Worm (Caenorhabditis elegans) whole organism, midembryonic: ENCODE data around the gene C04F5.2.

Experiments used
- T22C8.4 ChIP-seq: fragments of 200-800 bp; sonication (Bioruptor generic); IDR thresholded peaks from 2 replicates; pipeline ENCODE4 v1.3.6; 2022; ENCODE audit warnings: missing genetic modification characterization, missing compliant biosample characterization
- cog-1 ChIP-seq: sonication (generic microtip); optimal IDR thresholded peaks from 2 replicates; lab custom pipeline; 2016; ENCODE audit warnings: missing genetic modification characterization, missing compliant biosample characterization
- flt-1 ChIP-seq: fragments of 200-800 bp; sonication (Bioruptor generic); IDR thresholded peaks from 2 replicates; pipeline ENCODE4 v1.3.6; 2022; ENCODE audit warnings: missing genetic modification characterization, missing compliant biosample characterization
- klf-2 ChIP-seq: fragments of 200-800 bp; sonication (Bioruptor generic); conservative IDR thresholded peaks from 2 replicates; pipeline ENCODE4 v1.3.6; 2022; ENCODE audit warnings: missing genetic modification reagents, missing genetic modification characterization, missing compliant biosample characterization
- med-1 ChIP-seq: sonication (generic microtip); optimal IDR thresholded peaks from 2 replicates; lab custom pipeline; 2017; ENCODE audit warnings: missing genetic modification characterization, mild to moderate bottlenecking, missing compliant biosample characterization, antibody characterized with exemption, missing genetic modification reagents; ENCODE audit not compliant: insufficient read depth
- ref-1 ChIP-seq: fragments of 200-800 bp; sonication (Bioruptor generic); conservative IDR thresholded peaks from 2 replicates; pipeline ENCODE4 v1.3.6; 2022; ENCODE audit warnings: missing genetic modification reagents, missing genetic modification characterization, missing compliant biosample characterization
- tab-1 ChIP-seq: fragments of 200-800 bp; sonication (Bioruptor generic); IDR thresholded peaks from 2 replicates; pipeline ENCODE4 v1.3.6; 2022; ENCODE audit warnings: missing genetic modification characterization, missing compliant biosample characterization
- ztf-23 ChIP-seq: fragments of 200-800 bp; sonication (Bioruptor generic); IDR thresholded peaks from 2 replicates; pipeline ENCODE4 v1.3.6; 2022; ENCODE audit warnings: missing genetic modification reagents, missing genetic modification characterization, missing compliant biosample characterization
- ztf-29 ChIP-seq: fragments of 200-800 bp; sonication (Bioruptor generic); IDR thresholded peaks from 2 replicates; pipeline ENCODE4 v1.3.6; 2022; ENCODE audit warnings: missing genetic modification reagents, missing genetic modification characterization, missing compliant biosample characterization

The C04F5.2 gene

DNA sequence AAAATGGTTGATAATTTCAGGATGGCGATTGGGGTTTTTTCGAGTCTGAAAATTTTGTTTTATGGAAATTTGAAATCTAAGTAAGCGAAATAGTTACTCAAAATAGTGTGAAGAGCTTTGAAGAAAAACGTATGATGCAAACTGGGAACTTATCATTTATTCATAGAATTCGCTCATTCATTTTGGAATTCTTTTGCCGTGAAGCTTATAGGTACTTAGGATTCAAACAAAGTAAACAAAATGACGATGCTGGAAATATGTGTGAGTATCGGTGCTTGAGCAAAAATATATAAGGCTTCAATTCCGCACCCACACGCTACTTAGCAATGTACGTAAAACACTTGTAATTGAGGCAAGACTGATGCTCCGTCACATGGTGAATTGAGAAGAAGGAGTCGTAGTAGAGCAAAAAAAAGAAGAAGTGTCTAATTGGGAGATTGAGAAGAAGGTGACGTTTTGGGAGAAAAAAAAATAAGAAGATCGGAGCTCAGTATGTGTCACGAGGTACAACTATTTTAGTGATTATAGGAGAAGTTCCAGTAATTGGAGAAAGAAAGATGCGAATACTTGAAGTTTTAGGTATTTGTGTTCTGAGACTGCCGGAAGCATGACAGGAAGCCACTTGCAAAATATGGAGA is 7.3 kb downstream of the C04F5.2 start, which contains the start of gene glb-32:
glb-32 (minus strand) TSS at position 51 of the 638 bp plus-strand sequence.
- TF ChIP-seq cog-1 (tag; lab: Kevin White, UChicago) (no peak), tab-1 (GFP tag; lab: Robert Waterston, UW) (no peak), med-1 (GFP tag; lab: Kevin White, UChicago) (no peak), klf-2 (GFP tag; lab: Robert Waterston, UW) (no peak)

DNA sequence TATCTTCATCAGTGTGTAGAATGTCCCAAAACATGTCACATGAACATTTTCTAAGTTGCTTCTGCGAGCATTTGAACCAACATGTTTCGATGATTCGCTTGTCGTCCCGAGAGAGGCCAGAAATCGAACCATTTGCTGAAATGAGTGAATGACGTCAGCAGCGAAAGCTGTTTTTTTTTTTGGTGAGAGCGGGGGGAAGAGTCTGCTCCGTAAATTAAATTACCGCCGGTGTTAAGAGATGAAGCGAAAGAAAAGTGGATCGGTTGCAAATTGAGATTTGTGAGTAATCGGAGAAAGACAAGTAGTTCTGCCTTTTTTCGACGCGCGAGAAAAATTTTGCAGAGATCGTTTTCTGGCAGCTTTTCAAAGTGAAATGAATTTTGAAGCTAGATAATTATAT is 8.6 kb downstream of the C04F5.2 start:
- TF ChIP-seq med-1 (GFP tag; lab: Kevin White, UChicago) (no peak), klf-2 (GFP tag; lab: Robert Waterston, UW) (no peak), T22C8.4 (no peak), cog-1 (tag; lab: Kevin White, UChicago) (no peak), ztf-23 (no peak), flt-1 (GFP tag; lab: Robert Waterston, UW) (no peak), ref-1 (GFP tag; lab: Robert Waterston, UW) (no peak), ztf-29 (GFP tag; lab: Robert Waterston, UW) (no peak), tab-1 (GFP tag; lab: Robert Waterston, UW) (no peak)

DNA sequence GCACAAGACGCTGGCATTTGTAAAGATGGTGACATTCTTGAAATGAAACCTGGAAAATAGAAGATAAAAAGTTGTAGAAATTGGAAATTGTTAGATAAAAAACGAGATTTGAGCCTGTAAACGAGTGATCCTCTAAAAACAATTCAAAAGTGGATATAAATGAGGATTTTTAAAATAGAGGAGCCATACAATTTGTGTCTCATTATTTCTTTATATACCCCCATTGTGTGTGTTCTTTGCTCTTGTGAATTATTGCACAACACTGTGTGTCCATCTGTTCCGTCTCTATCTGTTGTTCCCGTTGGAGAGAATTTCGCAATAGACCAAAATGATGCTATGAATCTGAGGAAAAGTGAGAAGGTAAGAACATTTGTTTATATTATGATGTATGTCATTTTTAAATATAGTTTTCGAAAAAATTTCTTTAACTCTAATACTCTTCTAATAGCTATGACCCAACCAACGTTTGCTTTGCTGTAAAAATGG is 10.0 kb downstream of the C04F5.2 start, which contains the start of gene Y58A7A.5:
Y58A7A.5 (minus strand) TSS at position 51 of the 486 bp plus-strand sequence.
- no peak for TF ChIP-seq ztf-29 (GFP tag; lab: Robert Waterston, UW)
- TF ChIP-seq tab-1 (GFP tag; lab: Robert Waterston, UW) = no peak
- no peak for TF ChIP-seq klf-2 (GFP tag; lab: Robert Waterston, UW)
- TF ChIP-seq T22C8.4 = no peak
- no peak for TF ChIP-seq cog-1 (tag; lab: Kevin White, UChicago)
- TF ChIP-seq ref-1 (GFP tag; lab: Robert Waterston, UW) = no peak
- TF ChIP-seq med-1 (GFP tag; lab: Kevin White, UChicago) = no peak
- no peak for TF ChIP-seq flt-1 (GFP tag; lab: Robert Waterston, UW)
- TF ChIP-seq ztf-23 = no peak

DNA sequence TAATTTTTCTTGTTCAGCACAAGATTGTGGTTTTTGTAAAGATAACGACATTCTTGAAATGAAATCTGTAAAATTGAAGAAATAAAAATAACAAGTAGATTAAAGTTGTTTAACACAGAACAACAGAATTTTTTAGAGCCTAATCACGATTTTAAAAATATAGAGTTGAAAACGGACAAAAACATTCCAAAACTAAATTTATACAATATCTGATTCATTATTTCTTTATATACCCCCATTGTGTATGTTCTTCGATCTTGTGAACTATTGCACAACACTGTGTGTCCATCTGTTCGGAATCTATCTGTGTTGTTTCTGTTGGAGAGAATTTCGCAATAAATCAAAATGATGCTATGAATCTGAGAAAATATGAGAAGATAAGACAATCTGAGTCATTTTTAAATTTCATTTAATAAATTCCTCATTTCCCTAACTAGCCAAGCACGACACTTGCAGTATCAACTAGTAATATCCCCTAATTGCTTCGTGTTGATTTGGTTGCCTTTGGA is 11.9 kb downstream of the C04F5.2 start, which contains the start of gene Y58A7A.4:
Y58A7A.4 (minus strand) TSS at position 51 of the 509 bp plus-strand sequence.
- TF ChIP-seq med-1 (GFP tag; lab: Kevin White, UChicago) (no peak), klf-2 (GFP tag; lab: Robert Waterston, UW) (no peak), ztf-29 (GFP tag; lab: Robert Waterston, UW) (no peak), ztf-23 (no peak), T22C8.4 (no peak), cog-1 (tag; lab: Kevin White, UChicago) (no peak), flt-1 (GFP tag; lab: Robert Waterston, UW) (no peak), tab-1 (GFP tag; lab: Robert Waterston, UW) (no peak), ref-1 (GFP tag; lab: Robert Waterston, UW) (no peak)

DNA sequence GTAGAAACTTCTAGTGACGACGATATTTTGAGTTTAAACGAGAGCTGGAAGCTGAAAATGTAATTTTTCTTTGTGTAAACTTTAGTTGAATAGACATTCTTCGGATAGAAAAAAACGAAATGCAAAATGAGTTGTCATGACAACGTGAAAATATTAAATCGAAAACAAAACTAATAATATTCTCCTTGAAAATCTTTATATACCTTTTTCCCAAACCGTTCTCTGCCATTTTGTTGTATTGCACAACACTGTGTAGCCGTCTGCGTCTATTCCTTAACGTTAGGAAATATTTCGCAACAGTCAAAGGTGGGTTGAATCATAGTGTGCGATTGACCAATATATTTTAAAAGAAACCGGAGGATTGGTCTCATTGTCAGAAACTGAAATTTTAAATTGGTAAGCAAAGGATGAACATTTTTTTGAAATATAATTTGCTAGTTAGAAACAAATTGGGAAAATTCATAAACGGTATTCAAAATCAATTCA is 16.0 kb downstream of the C04F5.2 start, which contains the start of gene Y58A7A.3:
Y58A7A.3 (minus strand) TSS at position 51 of the 486 bp plus-strand sequence.
- TF ChIP-seq ref-1 (GFP tag; lab: Robert Waterston, UW) (no peak), klf-2 (GFP tag; lab: Robert Waterston, UW) (no peak), ztf-23 (no peak), T22C8.4 (no peak), flt-1 (GFP tag; lab: Robert Waterston, UW) (no peak), med-1 (GFP tag; lab: Kevin White, UChicago) (no peak), cog-1 (tag; lab: Kevin White, UChicago) (no peak), ztf-29 (GFP tag; lab: Robert Waterston, UW) (no peak)

DNA sequence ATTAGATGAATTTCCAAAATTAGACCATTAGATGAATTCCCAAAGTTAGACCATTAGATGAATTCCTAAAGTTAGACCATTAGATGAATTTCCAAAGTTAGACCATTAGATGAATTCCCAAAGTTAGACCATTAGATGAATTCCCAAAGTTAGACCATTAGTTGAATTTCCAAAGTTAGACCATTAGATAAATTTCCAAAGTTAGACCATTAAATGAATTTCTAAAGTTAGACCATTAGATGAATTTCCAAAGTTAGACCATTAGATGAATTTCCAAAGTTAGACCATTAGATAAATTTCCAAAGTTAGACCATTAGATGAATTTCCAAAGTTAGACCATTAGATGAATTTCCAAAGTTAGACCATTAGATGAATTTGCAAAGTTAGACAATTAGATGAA is 21.6 kb downstream of the C04F5.2 start:
- peak; percentile 82; the same call in 1 of the 2 replicates for TF ChIP-seq tab-1 (GFP tag; lab: Robert Waterston, UW)
- peak; percentile 68; the same call in 1 of the 2 replicates for TF ChIP-seq flt-1 (GFP tag; lab: Robert Waterston, UW)
- TF ChIP-seq ztf-23 = peak; percentile 95
- TF ChIP-seq klf-2 (GFP tag; lab: Robert Waterston, UW) = peak; percentile 89
- TF ChIP-seq ref-1 (GFP tag; lab: Robert Waterston, UW) = peak; percentile 90

DNA sequence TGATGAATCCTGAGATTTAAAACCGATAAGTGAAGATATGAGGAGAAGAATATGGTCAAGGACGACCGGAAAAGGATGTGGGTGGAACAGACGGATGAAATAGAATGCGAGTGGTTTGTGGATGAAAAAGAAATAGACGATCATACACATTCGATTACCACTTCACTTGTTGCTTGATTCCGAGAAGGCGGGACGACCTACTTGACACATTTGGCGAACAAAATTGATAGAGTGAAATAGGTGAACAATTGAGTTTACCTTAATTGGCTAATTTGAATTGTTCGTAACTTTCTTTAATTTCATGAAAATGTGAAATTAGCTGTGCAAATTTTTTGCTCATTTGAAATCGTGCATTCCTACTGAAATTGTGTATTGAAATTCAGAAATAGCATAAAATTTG is 24.9 kb downstream of the C04F5.2 start, which contains the start of gene Y58A7A.2:
Y58A7A.2 (minus strand) TSS at position 101 of the 400 bp plus-strand sequence.
- no peak for TF ChIP-seq klf-2 (GFP tag; lab: Robert Waterston, UW)

DNA sequence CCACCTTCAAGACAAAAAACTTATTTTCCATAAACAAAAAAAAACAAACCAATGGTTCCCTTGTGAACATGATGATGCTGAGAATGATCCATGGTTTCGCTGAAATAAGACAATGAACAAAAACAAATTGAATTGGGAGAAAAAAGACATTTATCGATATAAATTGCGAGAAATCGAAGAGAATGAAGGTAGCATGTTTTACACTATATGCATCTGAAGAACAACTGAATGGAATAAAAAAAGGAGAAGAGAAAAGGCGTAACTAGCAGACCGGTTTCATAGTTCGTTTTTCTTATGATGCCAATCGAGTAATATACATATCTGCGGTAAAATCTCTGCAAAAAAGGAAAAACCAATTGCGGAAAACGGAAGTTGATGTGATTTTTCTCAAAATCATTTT is 27.5 kb downstream of the C04F5.2 start, which contains the start of gene Y58A7A.1:
Y58A7A.1 (minus strand) TSS at position 101 of the 400 bp plus-strand sequence.
- TF ChIP-seq ztf-23 = no peak
- no peak for TF ChIP-seq cog-1 (tag; lab: Kevin White, UChicago)
- no peak for TF ChIP-seq ref-1 (GFP tag; lab: Robert Waterston, UW)
- no peak for TF ChIP-seq med-1 (GFP tag; lab: Kevin White, UChicago)
- no peak for TF ChIP-seq klf-2 (GFP tag; lab: Robert Waterston, UW)
- TF ChIP-seq T22C8.4 = no peak
- TF ChIP-seq flt-1 (GFP tag; lab: Robert Waterston, UW) = no peak
- TF ChIP-seq tab-1 (GFP tag; lab: Robert Waterston, UW) = no peak
- no peak for TF ChIP-seq ztf-29 (GFP tag; lab: Robert Waterston, UW)

DNA sequence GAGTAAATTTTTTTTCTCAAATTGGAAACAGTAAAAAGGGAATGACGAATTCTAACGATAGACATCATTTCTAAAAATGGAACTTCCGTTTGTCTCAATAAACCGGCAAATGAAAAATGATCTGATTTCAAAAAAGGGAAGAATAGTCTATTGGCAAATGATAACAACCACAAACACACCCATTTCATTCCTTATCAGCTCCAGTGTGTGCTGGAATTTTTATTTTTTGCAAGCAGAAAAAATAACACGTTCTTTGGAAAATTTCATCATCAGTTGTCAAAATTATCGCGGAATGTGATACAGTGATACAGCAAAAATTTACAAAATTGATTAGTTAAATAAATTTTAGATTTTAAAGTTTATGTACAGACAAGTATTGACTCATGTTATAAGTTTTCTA is 29.5 kb downstream of the C04F5.2 start:
- TF ChIP-seq cog-1 (tag; lab: Kevin White, UChicago) = no peak
- no peak for TF ChIP-seq med-1 (GFP tag; lab: Kevin White, UChicago)
- no peak for TF ChIP-seq T22C8.4
- no peak for TF ChIP-seq klf-2 (GFP tag; lab: Robert Waterston, UW)
- no peak for TF ChIP-seq ref-1 (GFP tag; lab: Robert Waterston, UW)
- TF ChIP-seq ztf-29 (GFP tag; lab: Robert Waterston, UW) = no peak
- no peak for TF ChIP-seq ztf-23
- TF ChIP-seq tab-1 (GFP tag; lab: Robert Waterston, UW) = no peak
- TF ChIP-seq flt-1 (GFP tag; lab: Robert Waterston, UW) = no peak
